Worm (Caenorhabditis elegans) whole organism, young adult: ENCODE results near the gene warf-1.

ENCODE experiments used
- Y53F4B.3 ChIP-seq: fragments of 200-800 bp; sonication (Bioruptor generic); IDR thresholded peaks from 2 replicates; pipeline ENCODE4 v1.3.6; 2022; ENCODE audit warnings: missing genetic modification reagents, missing genetic modification characterization, missing compliant biosample characterization
- ZK185.1 ChIP-seq: sonication (generic microtip); optimal IDR thresholded peaks from 2 replicates; lab custom pipeline; 2016; ENCODE audit warnings: mild to moderate bottlenecking, missing genetic modification characterization, missing compliant biosample characterization; ENCODE audit not compliant: poor library complexity, severe bottlenecking
- ama-1 ChIP-seq, 3 experiments: fragments of 150-350 bp in 1 of 3; sonication (generic microtip) in 2 of 3; optimal IDR thresholded peaks; 2 replicates each; lab custom pipeline; 2014 to 2018; ENCODE audit warnings: missing biosample characterization in 2 of 3, missing genetic modification characterization in 2 of 3, missing genetic modification reagents in 2 of 3
- aptf-3 ChIP-seq: fragments of 200-800 bp; sonication (Bioruptor generic); IDR thresholded peaks from 2 replicates; pipeline ENCODE4 v1.3.6; 2022; ENCODE audit warnings: missing genetic modification characterization, missing compliant biosample characterization
- die-1 ChIP-seq: sonication (generic microtip); optimal IDR thresholded peaks from 2 replicates; lab custom pipeline; 2016; ENCODE audit warnings: missing genotype, mild to moderate bottlenecking, missing genetic modification characterization, missing compliant biosample characterization
- dpl-1 ChIP-seq: fragments of 150-350 bp; optimal IDR thresholded peaks from 2 replicates; lab custom pipeline; 2014; ENCODE audit warnings: missing biosample characterization, missing genetic modification reagents, missing genetic modification characterization
- efl-1 ChIP-seq: fragments of 150-350 bp; optimal IDR thresholded peaks from 2 replicates; lab custom pipeline; 2014; ENCODE audit warnings: missing biosample characterization, missing genetic modification reagents, missing genetic modification characterization
- nfya-2 ChIP-seq: fragments of 200-800 bp; sonication (Bioruptor generic); IDR thresholded peaks from 2 replicates; pipeline ENCODE4 v1.3.6; 2022; ENCODE audit warnings: missing genetic modification reagents, missing genetic modification characterization, missing compliant biosample characterization
- nhr-90 ChIP-seq: sonication (generic microtip); optimal IDR thresholded peaks from 2 replicates; lab custom pipeline; 2016; ENCODE audit warnings: missing genotype, mild to moderate bottlenecking, missing genetic modification characterization, missing compliant biosample characterization
- pha-4 ChIP-seq: fragments of 150-350 bp; sonication (generic microtip); optimal IDR thresholded peaks from 2 replicates; lab custom pipeline; 2014; ENCODE audit warnings: missing biosample characterization, missing genetic modification reagents, missing genetic modification characterization
- snpc-4 ChIP-seq, 5 experiments: fragments of 150-350 bp in 1 of 5; sonication (generic microtip) in 4 of 5; optimal IDR thresholded peaks; 2 replicates each; lab custom pipeline; 2014 to 2018; ENCODE audit warnings: missing genetic modification characterization in 5 of 5, missing biosample characterization in 3 of 5, antibody characterized with exemption in 2 of 5, mild to moderate bottlenecking in 2 of 5, missing compliant biosample characterization in 2 of 5, missing genotype in 2 of 5, moderate library complexity in 2 of 5, missing genetic modification reagents in 1 of 5
- xnd-1 ChIP-seq: sonication (generic microtip); optimal IDR thresholded peaks from 2 replicates; lab custom pipeline; 2016; ENCODE audit warnings: missing genotype, missing genetic modification reagents, missing genetic modification characterization, missing compliant biosample characterization
- ztf-22 ChIP-seq: fragments of 200-800 bp; sonication (Bioruptor generic); optimal IDR thresholded peaks from 2 replicates; lab custom pipeline; 2018; ENCODE audit warnings: mild to moderate bottlenecking, missing genetic modification characterization, moderate library complexity, missing compliant biosample characterization

DNA sequence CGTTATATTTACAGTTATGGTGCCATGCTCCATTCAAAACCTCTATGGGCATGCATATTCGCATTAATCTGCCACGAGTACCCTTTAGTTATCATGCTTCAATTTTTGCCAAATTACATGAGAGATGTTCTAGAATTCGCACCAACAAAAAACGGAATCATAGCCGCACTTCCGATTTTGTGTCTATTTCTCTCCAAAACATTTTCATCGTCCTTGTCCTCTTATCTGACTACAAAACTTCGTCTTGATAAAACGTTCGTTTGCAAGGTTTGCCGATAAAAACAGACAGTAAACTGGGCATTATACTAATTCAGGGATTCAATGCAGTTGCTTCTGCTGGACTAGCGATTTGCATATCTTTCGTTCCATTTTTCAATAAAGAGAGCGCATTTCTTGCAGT lies 18.6 kb downstream of the warf-1 start:
- TF ChIP-seq nfya-2 (GFP tag; lab: Robert Waterston, UW): no peak
- TF ChIP-seq snpc-4 (GFP tag; optimal IDR thresholded peaks at IDR 0.05; lab: Kevin White, UChicago): no peak
- no peak for TF ChIP-seq snpc-4 (tag; optimal IDR thresholded peaks at IDR 0.05; lab: Kevin White, UChicago)
- TF ChIP-seq ama-1 (optimal IDR thresholded peaks at IDR 0.05; lab: Kevin White, UChicago): no peak
- no peak for TF ChIP-seq ama-1 (GFP tag; optimal IDR thresholded peaks at IDR 0.05; lab: Kevin White, UChicago)
- TF ChIP-seq aptf-3: no peak
- no peak for TF ChIP-seq efl-1 (GFP tag; lab: Kevin White, UChicago)
- no peak for TF ChIP-seq ZK185.1
- TF ChIP-seq dpl-1 (GFP tag; lab: Kevin White, UChicago): no peak
- TF ChIP-seq ztf-22 (GFP tag; lab: Kevin White, UChicago): no peak
- no peak for TF ChIP-seq Y53F4B.3 (GFP tag; lab: Robert Waterston, UW)
- TF ChIP-seq xnd-1 (tag; lab: Kevin White, UChicago): no peak
- no peak for TF ChIP-seq die-1 (tag; lab: Kevin White, UChicago)
- no peak for TF ChIP-seq nhr-90 (tag; lab: Kevin White, UChicago)
- TF ChIP-seq pha-4 (tag; lab: Kevin White, UChicago): no peak
